Fruit fly (Drosophila melanogaster) whole organism, adult: ENCODE data around the gene CG8915.

Experiments used
- CG12768 ChIP-seq: fragments of 200-800 bp; sonication (Bioruptor generic); optimal IDR thresholded peaks from 2 replicates; lab custom pipeline; 2017; ENCODE audit warnings: missing biosample characterization, missing genetic modification characterization, mild to moderate bottlenecking, moderate library complexity, missing genetic modification reagents
- CG5204 ChIP-seq: fragments of 200-800 bp; sonication (Bioruptor generic); optimal IDR thresholded peaks from 2 replicates; lab custom pipeline; 2016; ENCODE audit warnings: missing biosample characterization, missing genetic modification characterization
- Crg-1 ChIP-seq: fragments of 200-800 bp; sonication (Bioruptor generic); optimal IDR thresholded peaks from 2 replicates; lab custom pipeline; 2016; ENCODE audit warnings: missing biosample characterization, missing genetic modification characterization
- Hr96 ChIP-seq: fragments of 200-800 bp; sonication (Bioruptor generic); optimal IDR thresholded peaks from 2 replicates; lab custom pipeline; 2016; ENCODE audit warnings: missing biosample characterization, missing genetic modification characterization

- TF ChIP-seq Hr96 (GFP tag; lab: Kevin White, UChicago) (no peak), Crg-1 (GFP tag; lab: Kevin White, UChicago) (no peak), CG12768 (no peak), CG5204 (GFP tag; lab: Kevin White, UChicago) (no peak)
These were observed 7.4 kb downstream of the CG8915 start for dm6 chrX:17237421-17237820.
